Worm (Caenorhabditis elegans) whole organism, L4 larva: ENCODE measurements around the gene K04C1.2.

Source experiments
- F26F4.8 ChIP-seq: fragments of 200-800 bp; sonication (Bioruptor generic); conservative IDR thresholded peaks from 2 replicates; pipeline ENCODE4 v1.3.6; 2022; ENCODE audit warnings: missing genetic modification characterization, missing compliant biosample characterization
- F37D6.2 ChIP-seq: sonication (generic microtip); optimal IDR thresholded peaks from 2 replicates; lab custom pipeline; 2016; ENCODE audit warnings: mild to moderate bottlenecking, missing genetic modification characterization, missing compliant biosample characterization
- F44E2.7 ChIP-seq: fragments of 200-800 bp; sonication (Bioruptor generic); IDR thresholded peaks from 2 replicates; pipeline ENCODE4 v2.1.2; 2022; ENCODE audit warnings: missing genetic modification characterization, missing compliant biosample characterization
- F49E8.2 ChIP-seq: sonication (generic microtip); optimal IDR thresholded peaks from 2 replicates; lab custom pipeline; 2016; ENCODE audit warnings: missing compliant biosample characterization, mild to moderate bottlenecking, missing genetic modification characterization, borderline replicate concordance
- Y5F2A.4 ChIP-seq: fragments of 200-800 bp; sonication (Bioruptor generic); optimal IDR thresholded peaks from 2 replicates; lab custom pipeline; 2018; ENCODE audit warnings: mild to moderate bottlenecking, missing genetic modification characterization, missing compliant biosample characterization
- ZK337.2 ChIP-seq: fragments of 200-800 bp; sonication (Bioruptor generic); IDR thresholded peaks from 2 replicates; pipeline ENCODE4 v1.3.6; 2022; ENCODE audit warnings: missing genetic modification reagents, missing genetic modification characterization, missing compliant biosample characterization
- ama-1 ChIP-seq: fragments of 150-350 bp; optimal IDR thresholded peaks from 2 replicates; lab custom pipeline; 2014; ENCODE audit warnings: inconsistent platforms, mixed read lengths
- arid-1 ChIP-seq: fragments of 200-800 bp; sonication (Bioruptor generic); conservative IDR thresholded peaks from 2 replicates; pipeline ENCODE4 v1.3.6; 2022; ENCODE audit warnings: missing genetic modification reagents, missing genetic modification characterization, missing compliant biosample characterization
- ceh-20 ChIP-seq: fragments of 200-800 bp; sonication (Bioruptor generic); IDR thresholded peaks from 2 replicates; pipeline ENCODE4 v1.3.6; 2022; ENCODE audit warnings: missing genetic modification reagents, missing genetic modification characterization, missing compliant biosample characterization
- ceh-32 ChIP-seq: sonication (generic microtip); optimal IDR thresholded peaks from 2 replicates; lab custom pipeline; 2016; ENCODE audit warnings: mild to moderate bottlenecking, missing genetic modification characterization, missing compliant biosample characterization; ENCODE audit not compliant: poor library complexity
- ceh-44 ChIP-seq: fragments of 200-800 bp; sonication (Bioruptor generic); IDR thresholded peaks from 2 replicates; pipeline ENCODE4 v1.3.6; 2022; ENCODE audit warnings: missing genetic modification reagents, missing genetic modification characterization, missing compliant biosample characterization
- cey-2 ChIP-seq: sonication (generic microtip); optimal IDR thresholded peaks from 3 replicates; lab custom pipeline; 2017; ENCODE audit warnings: missing genetic modification characterization, mild to moderate bottlenecking, missing compliant biosample characterization, antibody characterized with exemption, borderline replicate concordance; ENCODE audit not compliant: insufficient read depth
- daf-16 ChIP-seq, 3 experiments: sonication (generic microtip); optimal IDR thresholded peaks; 2 replicates each; lab custom pipeline; 2016 to 2017; ENCODE audit warnings: missing genetic modification characterization in 3 of 3, missing genetic modification reagents in 3 of 3, mild to moderate bottlenecking in 2 of 3, missing compliant biosample characterization in 2 of 3, missing biosample characterization in 1 of 3, moderate library complexity in 1 of 3
- daf-8 ChIP-seq: fragments of 200-800 bp; sonication (Bioruptor generic); IDR thresholded peaks from 2 replicates; pipeline ENCODE4 v1.3.6; 2022; ENCODE audit warnings: missing genetic modification characterization, missing compliant biosample characterization
- dmd-6 ChIP-seq: fragments of 200-800 bp; sonication (Bioruptor generic); IDR thresholded peaks from 2 replicates; pipeline ENCODE4 v1.3.6; 2022; ENCODE audit warnings: missing genetic modification reagents, missing genetic modification characterization, missing compliant biosample characterization
- dmd-9 ChIP-seq: fragments of 200-800 bp; sonication (Bioruptor generic); IDR thresholded peaks from 2 replicates; pipeline ENCODE4 v1.3.6; 2022; ENCODE audit warnings: missing genetic modification reagents, missing genetic modification characterization, missing compliant biosample characterization
- egl-27 ChIP-seq: sonication (generic microtip); optimal IDR thresholded peaks from 3 replicates; lab custom pipeline; 2017; ENCODE audit warnings: missing biosample characterization, missing genetic modification reagents, missing genetic modification characterization
- fkh-10 ChIP-seq: fragments of 150-350 bp; optimal IDR thresholded peaks from 2 replicates; lab custom pipeline; 2014; ENCODE audit warnings: missing biosample characterization, missing genetic modification reagents, missing genetic modification characterization
- gei-8 ChIP-seq: fragments of 200-800 bp; sonication (Bioruptor generic); optimal IDR thresholded peaks from 2 replicates; lab custom pipeline; 2018; ENCODE audit warnings: mild to moderate bottlenecking, missing genetic modification characterization, missing compliant biosample characterization
- hmg-1.1 ChIP-seq: fragments of 200-800 bp; sonication (Bioruptor generic); IDR thresholded peaks from 2 replicates; pipeline ENCODE4 v1.3.6; 2022; ENCODE audit warnings: missing genetic modification reagents, missing genetic modification characterization, missing compliant biosample characterization
- lim-7 ChIP-seq: fragments of 200-800 bp; sonication (Bioruptor generic); IDR thresholded peaks from 2 replicates; pipeline ENCODE4 v1.3.6; 2022; ENCODE audit warnings: missing genetic modification characterization, missing compliant biosample characterization
- lin-13 ChIP-seq: fragments of 150-350 bp; optimal IDR thresholded peaks from 2 replicates; lab custom pipeline; 2014; ENCODE audit warnings: missing biosample characterization, missing genetic modification reagents, missing genetic modification characterization
- madf-5 ChIP-seq, 2 experiments: fragments of 200-800 bp; sonication (Bioruptor generic); IDR thresholded peaks; 2 replicates each; pipeline ENCODE4 v1.3.6; 2022; ENCODE audit warnings: missing compliant biosample characterization in 2 of 2, missing genetic modification characterization in 2 of 2
- madf-9 ChIP-seq: fragments of 200-800 bp; sonication (Bioruptor generic); conservative IDR thresholded peaks from 2 replicates; pipeline ENCODE4 v1.3.6; 2022; ENCODE audit warnings: missing genetic modification reagents, missing genetic modification characterization, missing compliant biosample characterization
- mdt-29 ChIP-seq: fragments of 200-800 bp; sonication (Bioruptor generic); IDR thresholded peaks from 2 replicates; pipeline ENCODE4 v1.3.6; 2022; ENCODE audit warnings: missing genetic modification reagents, missing genetic modification characterization, missing compliant biosample characterization
- mes-2 ChIP-seq: sonication (generic microtip); optimal IDR thresholded peaks from 2 replicates; lab custom pipeline; 2016; ENCODE audit warnings: missing genotype, mild to moderate bottlenecking, missing genetic modification characterization, missing compliant biosample characterization; ENCODE audit not compliant: poor library complexity, severe bottlenecking
- mxl-3 ChIP-seq: fragments of 200-800 bp; sonication (Bioruptor generic); optimal IDR thresholded peaks from 2 replicates; lab custom pipeline; 2018; ENCODE audit warnings: mild to moderate bottlenecking, missing genetic modification characterization, missing compliant biosample characterization
- nhr-102 ChIP-seq: sonication (generic microtip); optimal IDR thresholded peaks from 2 replicates; lab custom pipeline; 2016; ENCODE audit warnings: mild to moderate bottlenecking, missing genetic modification characterization, moderate library complexity, missing compliant biosample characterization
- nhr-11 ChIP-seq: fragments of 150-350 bp; optimal IDR thresholded peaks from 2 replicates; lab custom pipeline; 2014; ENCODE audit warnings: missing biosample characterization, missing genetic modification characterization
- nhr-111 ChIP-seq: fragments of 200-800 bp; sonication (Bioruptor generic); optimal IDR thresholded peaks from 2 replicates; lab custom pipeline; 2018; ENCODE audit warnings: mild to moderate bottlenecking, missing genetic modification characterization, missing compliant biosample characterization
- nhr-48 ChIP-seq: sonication (generic microtip); optimal IDR thresholded peaks from 2 replicates; lab custom pipeline; 2016; ENCODE audit warnings: mild to moderate bottlenecking, missing genetic modification characterization, missing compliant biosample characterization
- nhr-76 ChIP-seq: fragments of 150-350 bp; optimal IDR thresholded peaks from 2 replicates; lab custom pipeline; 2014; ENCODE audit warnings: missing biosample characterization, missing genetic modification characterization
- nhr-77 ChIP-seq: fragments of 150-350 bp; optimal IDR thresholded peaks from 2 replicates; lab custom pipeline; 2014; ENCODE audit warnings: missing biosample characterization, missing genetic modification characterization
- pha-4 ChIP-seq, 2 experiments: fragments of 150-350 bp in 1 of 2; fragments of 200-800 bp in 1 of 2; sonication (Bioruptor generic) in 1 of 2; IDR thresholded peaks in 1 of 2; optimal IDR thresholded peaks in 1 of 2; 2 replicates each; pipeline versions ENCODE4 v1.3.6 to Lab custom; 2014 to 2022; ENCODE audit warnings: missing genetic modification characterization in 2 of 2, missing genetic modification reagents in 2 of 2, missing biosample characterization in 1 of 2, missing compliant biosample characterization in 1 of 2
- rbr-2 ChIP-seq: sonication (generic microtip); optimal IDR thresholded peaks from 2 replicates; lab custom pipeline; 2016; ENCODE audit warnings: missing genotype, missing genetic modification characterization, missing compliant biosample characterization
- snpc-1.2 ChIP-seq: fragments of 200-800 bp; sonication (Bioruptor generic); IDR thresholded peaks from 2 replicates; pipeline ENCODE4 v1.3.6; 2022; ENCODE audit warnings: missing genetic modification reagents, missing genetic modification characterization, missing compliant biosample characterization
- spr-1 ChIP-seq: sonication (generic microtip); optimal IDR thresholded peaks from 2 replicates; lab custom pipeline; 2016; ENCODE audit warnings: mild to moderate bottlenecking, missing genetic modification characterization, missing compliant biosample characterization
- spr-3 ChIP-seq: fragments of 200-800 bp; sonication (Bioruptor generic); optimal IDR thresholded peaks from 2 replicates; lab custom pipeline; 2018; ENCODE audit warnings: mild to moderate bottlenecking, missing genetic modification characterization, missing compliant biosample characterization
- unc-130 ChIP-seq: sonication (generic microtip); optimal IDR thresholded peaks from 2 replicates; lab custom pipeline; 2016; ENCODE audit warnings: missing genetic modification reagents, missing genetic modification characterization, missing compliant biosample characterization
- unc-39 ChIP-seq: sonication (generic microtip); optimal IDR thresholded peaks from 2 replicates; lab custom pipeline; 2017; ENCODE audit warnings: missing biosample characterization, missing genetic modification characterization
- unc-62 ChIP-seq, 3 experiments: fragments of 150-350 bp in 1 of 3; sonication (generic microtip); optimal IDR thresholded peaks in 2 of 3; peaks in 1 of 3; 1 replicate in 1 of 3; 2 replicates in 2 of 3; lab custom pipeline; 2014 to 2017; ENCODE audit warnings: missing biosample characterization in 3 of 3, missing genetic modification characterization in 3 of 3, missing genetic modification reagents in 3 of 3, missing genotype in 1 of 3
- zag-1 ChIP-seq: fragments of 150-350 bp; optimal IDR thresholded peaks from 2 replicates; lab custom pipeline; 2014; ENCODE audit warnings: missing biosample characterization, missing genetic modification characterization
- zfp-2 ChIP-seq: sonication (generic microtip); optimal IDR thresholded peaks from 2 replicates; lab custom pipeline; 2016; ENCODE audit warnings: mild to moderate bottlenecking, missing genetic modification characterization, missing compliant biosample characterization
- zip-11 ChIP-seq: fragments of 200-800 bp; sonication (Bioruptor generic); IDR thresholded peaks from 2 replicates; pipeline ENCODE4 v1.3.6; 2022; ENCODE audit warnings: missing genetic modification characterization, missing compliant biosample characterization
- ztf-11 ChIP-seq: fragments of 150-350 bp; optimal IDR thresholded peaks from 2 replicates; lab custom pipeline; 2014; ENCODE audit warnings: missing biosample characterization, missing genetic modification characterization
- ztf-7 ChIP-seq: fragments of 150-350 bp; optimal IDR thresholded peaks from 2 replicates; lab custom pipeline; 2014; ENCODE audit warnings: missing biosample characterization, missing genetic modification characterization

K04C1.2 gene

ce11 chrX:14228764-14229163 lies 9.7 kb upstream of the K04C1.2 start (continued):
- TF ChIP-seq zfp-2 (tag; lab: Kevin White, UChicago) (no peak), unc-39 (tag; lab: Kevin White, UChicago) (no peak), nhr-111 (GFP tag; lab: Kevin White, UChicago) (no peak), zag-1 (tag; lab: Kevin White, UChicago) (no peak), fkh-10 (GFP tag; lab: Kevin White, UChicago) (no peak), egl-27 (no peak), ceh-44 (peak; percentile 76; the same call in 1 of the 2 replicates), nhr-11 (tag; lab: Kevin White, UChicago) (peak; percentile 14), rbr-2 (tag; lab: Kevin White, UChicago) (peak; percentile 25), madf-9 (GFP tag; lab: Robert Waterston, UW) (no peak), dmd-9 (GFP tag; lab: Robert Waterston, UW) (no peak), unc-130 (GFP tag; lab: Kevin White, UChicago) (no peak), daf-16 (GFP tag; optimal IDR thresholded peaks at IDR 0.05; lab: Kevin White, UChicago) (peak in 1 of 2 experiments; percentile 68), daf-16 (tag; optimal IDR thresholded peaks at IDR 0.05; lab: Kevin White, UChicago) (peak; percentile 59), nhr-48 (tag; lab: Kevin White, UChicago) (peak; percentile 20), cey-2 (tag; lab: Kevin White, UChicago) (no peak), ceh-32 (tag; lab: Kevin White, UChicago) (no peak), spr-1 (no peak), ZK337.2 (GFP tag; lab: Robert Waterston, UW) (no peak), dmd-6 (GFP tag; lab: Robert Waterston, UW) (peak; percentile 50; the same call in 1 of the 2 replicates), lin-13 (GFP tag; lab: Kevin White, UChicago) (peak; percentile 61), F37D6.2 (no peak), pha-4 (GFP tag; IDR thresholded peaks at IDR 0.05; lab: Robert Waterston, UW) (peak; percentile 71; the same call in 1 of the 2 replicates), pha-4 (tag; optimal IDR thresholded peaks at IDR 0.05; lab: Kevin White, UChicago) (no peak), Y5F2A.4 (GFP tag; lab: Kevin White, UChicago) (no peak), zip-11 (GFP tag; lab: Robert Waterston, UW) (no peak), ztf-11 (no peak), mxl-3 (GFP tag; lab: Kevin White, UChicago) (no peak), F49E8.2 (tag; lab: Kevin White, UChicago) (no peak), nhr-102 (peak; percentile 42), gei-8 (GFP tag; lab: Kevin White, UChicago) (no peak), F44E2.7 (no peak), snpc-1.2 (GFP tag; lab: Robert Waterston, UW) (peak; percentile 47; the same call in 1 of the 2 replicates), nhr-77 (tag; lab: Kevin White, UChicago) (no peak), madf-5 (GFP tag; IDR thresholded peaks at IDR 0.05; lab: Robert Waterston, UW) (0 out of 4 replicates have a peak, but pooled peaks of 1 of the 2 experiments have one; percentile 50), spr-3 (GFP tag; lab: Kevin White, UChicago) (no peak), ztf-7 (tag; lab: Kevin White, UChicago) (peak; percentile 28), ceh-20 (GFP tag; lab: Robert Waterston, UW) (no peak), nhr-76 (tag; lab: Kevin White, UChicago) (no peak), F26F4.8 (GFP tag; lab: Robert Waterston, UW) (peak; percentile 88), arid-1 (GFP tag; lab: Robert Waterston, UW) (no peak), ama-1 (lab: Kevin White, UChicago) (no peak), daf-8 (GFP tag; lab: Robert Waterston, UW) (0 out of 2 replicates have a peak, but pooled peaks have one; percentile 49), hmg-1.1 (GFP tag; lab: Robert Waterston, UW) (no peak), mes-2 (tag; lab: Kevin White, UChicago) (no peak), mdt-29 (no peak), unc-62 (GFP tag; optimal IDR thresholded peaks at IDR 0.05 in 1 of 2; lab: Kevin White, UChicago) (no peak), unc-62 (tag; optimal IDR thresholded peaks at IDR 0.05; lab: Kevin White, UChicago) (no peak), lim-7 (GFP tag; lab: Robert Waterston, UW) (peak; percentile 89)
